Worm (Caenorhabditis elegans) whole organism, mixed stage, embryonic: ENCODE measurements around the gene cutl-9.

Experiments used
- M03D4.4 ChIP-seq: sonication (generic microtip); optimal IDR thresholded peaks from 2 replicates; lab custom pipeline; 2017; ENCODE audit warnings: mild to moderate bottlenecking, missing genetic modification characterization, missing compliant biosample characterization
- bed-3 ChIP-seq: fragments of 200-800 bp; sonication (Bioruptor generic); optimal IDR thresholded peaks from 3 replicates; lab custom pipeline; 2018; ENCODE audit warnings: mild to moderate bottlenecking, missing genetic modification characterization, moderate library complexity, missing compliant biosample characterization
- blmp-1 ChIP-seq: fragments of 150-350 bp; optimal IDR thresholded peaks from 2 replicates; lab custom pipeline; 2014; ENCODE audit warnings: missing biosample characterization, missing genetic modification characterization
- ceh-39 ChIP-seq: fragments of 150-350 bp; optimal IDR thresholded peaks from 2 replicates; lab custom pipeline; 2014; ENCODE audit warnings: missing biosample characterization, missing genetic modification characterization
- ceh-83 ChIP-seq: fragments of 200-800 bp; sonication (Bioruptor generic); optimal IDR thresholded peaks from 2 replicates; lab custom pipeline; 2018; ENCODE audit warnings: mild to moderate bottlenecking, missing genetic modification characterization, missing compliant biosample characterization
- ces-1 ChIP-seq: fragments of 150-350 bp; optimal IDR thresholded peaks from 2 replicates; lab custom pipeline; 2014; ENCODE audit warnings: missing biosample characterization, missing genetic modification reagents, missing genetic modification characterization
- elt-3 ChIP-seq: fragments of 150-350 bp; optimal IDR thresholded peaks from 2 replicates; lab custom pipeline; 2014; ENCODE audit warnings: missing biosample characterization, missing genetic modification characterization
- flh-1 ChIP-seq: fragments of 200-800 bp; sonication (Bioruptor generic); optimal IDR thresholded peaks from 2 replicates; lab custom pipeline; 2018; ENCODE audit warnings: mild to moderate bottlenecking, missing genetic modification characterization, moderate library complexity, missing compliant biosample characterization
- ham-2 ChIP-seq: fragments of 200-800 bp; sonication (Bioruptor generic); optimal IDR thresholded peaks from 2 replicates; lab custom pipeline; 2018; ENCODE audit warnings: mild to moderate bottlenecking, missing genetic modification characterization, missing compliant biosample characterization
- hlh-1 ChIP-seq: fragments of 150-350 bp; optimal IDR thresholded peaks from 2 replicates; lab custom pipeline; 2014; ENCODE audit warnings: missing biosample characterization, missing genetic modification reagents, missing genetic modification characterization
- lin-13 ChIP-seq: fragments of 150-350 bp; optimal IDR thresholded peaks from 2 replicates; lab custom pipeline; 2014; ENCODE audit warnings: missing biosample characterization, missing genetic modification characterization
- lin-32 ChIP-seq: fragments of 200-800 bp; sonication (Bioruptor generic); optimal IDR thresholded peaks from 2 replicates; lab custom pipeline; 2018; ENCODE audit warnings: mild to moderate bottlenecking, missing genetic modification characterization, missing compliant biosample characterization
- lsy-2 ChIP-seq: fragments of 150-350 bp; optimal IDR thresholded peaks from 2 replicates; lab custom pipeline; 2014; ENCODE audit warnings: missing biosample characterization, missing genetic modification characterization
- mab-5 ChIP-seq: fragments of 150-350 bp; optimal IDR thresholded peaks from 2 replicates; lab custom pipeline; 2014; ENCODE audit warnings: missing biosample characterization, missing genetic modification characterization
- mep-1 ChIP-seq: fragments of 150-350 bp; optimal IDR thresholded peaks from 2 replicates; lab custom pipeline; 2017; ENCODE audit warnings: missing biosample characterization, missing genetic modification reagents, missing genetic modification characterization, inconsistent platforms
- nhr-12 ChIP-seq: fragments of 150-350 bp; optimal IDR thresholded peaks from 2 replicates; lab custom pipeline; 2014; ENCODE audit warnings: missing biosample characterization, missing genetic modification characterization
- nhr-2 ChIP-seq: fragments of 150-350 bp; optimal IDR thresholded peaks from 2 replicates; lab custom pipeline; 2014; ENCODE audit warnings: missing biosample characterization, missing genetic modification characterization
- nhr-237 ChIP-seq: fragments of 150-350 bp; optimal IDR thresholded peaks from 2 replicates; lab custom pipeline; 2014; ENCODE audit warnings: missing biosample characterization, missing genetic modification characterization
- sem-2 ChIP-seq: fragments of 200-800 bp; sonication (Bioruptor generic); optimal IDR thresholded peaks from 2 replicates; lab custom pipeline; 2018; ENCODE audit warnings: mild to moderate bottlenecking, missing genetic modification characterization, missing compliant biosample characterization
- tbx-8 ChIP-seq: fragments of 200-800 bp; sonication (Bioruptor generic); optimal IDR thresholded peaks from 2 replicates; lab custom pipeline; 2018; ENCODE audit warnings: mild to moderate bottlenecking, missing genetic modification characterization, moderate library complexity, missing compliant biosample characterization
- unc-120 ChIP-seq: sonication (generic microtip); optimal IDR thresholded peaks from 2 replicates; lab custom pipeline; 2017; ENCODE audit warnings: missing genetic modification characterization, missing compliant biosample characterization; ENCODE audit not compliant: poor library complexity, severe bottlenecking
- unc-39 ChIP-seq: fragments of 150-350 bp; optimal IDR thresholded peaks from 2 replicates; lab custom pipeline; 2014; ENCODE audit warnings: missing biosample characterization, missing genetic modification characterization
- unc-62 ChIP-seq: fragments of 150-350 bp; optimal IDR thresholded peaks from 2 replicates; lab custom pipeline; 2014; ENCODE audit warnings: missing biosample characterization, missing genetic modification reagents, missing genetic modification characterization
- zip-8 ChIP-seq: fragments of 150-350 bp; optimal IDR thresholded peaks from 2 replicates; lab custom pipeline; 2014; ENCODE audit warnings: missing biosample characterization, missing genetic modification characterization
- ztf-11 ChIP-seq: fragments of 150-350 bp; optimal IDR thresholded peaks from 2 replicates; lab custom pipeline; 2014; ENCODE audit warnings: missing biosample characterization, missing genetic modification characterization

cutl-9 gene

DNA sequence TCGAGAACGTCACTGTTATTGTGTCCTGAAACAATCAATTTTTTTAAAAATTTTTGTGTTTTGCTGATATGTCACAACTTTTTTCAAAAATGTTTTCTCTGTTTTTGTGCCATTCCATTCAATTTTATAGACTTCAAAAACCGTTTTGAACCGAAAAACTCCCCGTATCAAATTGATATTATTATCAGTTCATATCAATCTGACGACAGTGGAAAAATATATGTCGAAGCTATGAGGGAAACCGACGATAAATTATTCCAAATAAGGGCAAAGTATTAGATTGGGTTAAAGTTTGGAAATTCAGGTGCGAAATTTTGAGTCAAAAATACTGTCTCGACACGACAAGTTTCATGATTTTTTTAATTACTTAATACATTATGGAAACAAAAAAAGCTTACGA is 34.3 kb downstream of the cutl-9 start:
- TF ChIP-seq hlh-1 (tag; lab: Kevin White, UChicago) (no peak), ces-1 (GFP tag; lab: Kevin White, UChicago) (no peak)

DNA sequence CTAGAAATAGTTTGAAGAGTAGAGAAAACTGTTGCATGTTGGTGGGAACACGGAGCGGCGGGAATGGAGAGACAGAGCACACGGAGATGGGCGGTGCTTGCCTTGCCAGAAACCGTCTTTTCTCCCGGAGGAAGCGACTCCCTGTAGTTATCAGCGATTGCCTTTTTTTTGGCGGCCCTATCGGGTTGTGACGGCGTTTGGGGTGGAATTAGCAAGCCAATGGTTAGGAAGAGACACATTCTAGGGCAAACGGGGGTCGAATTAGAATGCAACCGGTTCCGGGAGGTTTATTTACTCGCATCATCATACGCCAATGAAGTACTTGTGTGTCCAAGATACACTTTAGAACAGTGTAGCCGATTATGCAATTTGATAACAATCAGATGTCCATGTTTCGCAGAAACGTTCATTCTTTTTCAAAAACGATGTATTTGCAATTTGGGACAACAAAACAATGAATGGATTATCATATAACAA is 35.6 kb downstream of the cutl-9 start, which contains the start of gene lact-3:
Gene lact-3 (minus strand): TSS at position 51 of the 477 bp plus-strand sequence.
- TF ChIP-seq ztf-11 (tag; lab: Kevin White, UChicago): no peak
- no peak for TF ChIP-seq unc-120 (tag; lab: Kevin White, UChicago)
- TF ChIP-seq mab-5 (tag; lab: Kevin White, UChicago): no peak
- TF ChIP-seq bed-3: no peak

DNA sequence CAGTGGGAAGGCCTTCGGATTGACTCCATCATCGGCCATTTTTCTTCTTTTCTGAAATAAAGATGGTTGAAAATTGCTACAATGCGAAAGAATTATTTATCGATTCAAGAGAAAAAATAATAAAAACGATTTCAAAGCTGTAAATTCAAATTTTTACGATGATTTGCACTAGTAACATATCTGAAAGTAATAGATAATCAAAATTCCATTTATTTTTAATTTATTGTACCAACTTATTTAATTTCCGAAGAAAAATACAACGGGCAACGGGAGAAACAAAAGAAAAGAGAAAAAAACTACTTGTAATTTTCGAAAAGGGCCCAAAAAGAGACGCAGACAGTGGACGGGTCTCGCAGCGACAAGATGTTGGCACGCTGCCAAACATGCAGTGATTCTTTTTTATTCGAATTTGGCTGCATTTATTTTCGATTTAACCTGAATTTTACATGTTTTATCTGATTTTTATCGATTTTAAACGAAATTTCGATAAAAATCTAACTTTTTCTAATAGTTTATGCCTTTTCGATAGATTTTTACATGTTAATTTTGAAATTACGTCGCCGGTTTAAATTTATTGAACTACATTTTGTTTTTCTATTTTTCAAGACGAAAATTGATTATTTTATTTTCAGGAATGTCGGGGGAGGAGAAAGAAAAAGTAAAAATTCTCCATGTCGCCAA is 36.7 kb downstream of the cutl-9 start, which contains the start of the genes snu-13 and rsp-7:
Gene snu-13 (minus strand): TSS at position 51 of the 681 bp plus-strand sequence.
Gene rsp-7 (plus strand): TSS at position 631 of the 681 bp plus-strand sequence.
- no peak for TF ChIP-seq ham-2 (GFP tag; lab: Kevin White, UChicago)
- TF ChIP-seq ceh-39: peak; percentile 52
- TF ChIP-seq nhr-237: peak; percentile 69
- peak; percentile 31 for TF ChIP-seq unc-62 (GFP tag; lab: Kevin White, UChicago)
- TF ChIP-seq unc-120 (tag; lab: Kevin White, UChicago): peak; percentile 72
- TF ChIP-seq zip-8 (tag; lab: Kevin White, UChicago): no peak
- TF ChIP-seq lsy-2 (tag; lab: Kevin White, UChicago): peak; percentile 70
- TF ChIP-seq ces-1 (GFP tag; lab: Kevin White, UChicago): peak; percentile 34
- peak; percentile 57 for TF ChIP-seq hlh-1 (tag; lab: Kevin White, UChicago)
- peak; percentile 61 for TF ChIP-seq lin-13 (tag; lab: Kevin White, UChicago)
- peak; percentile 87 for TF ChIP-seq mep-1 (tag; lab: Kevin White, UChicago)
- TF ChIP-seq, all 35 proteins: peak for 9

DNA sequence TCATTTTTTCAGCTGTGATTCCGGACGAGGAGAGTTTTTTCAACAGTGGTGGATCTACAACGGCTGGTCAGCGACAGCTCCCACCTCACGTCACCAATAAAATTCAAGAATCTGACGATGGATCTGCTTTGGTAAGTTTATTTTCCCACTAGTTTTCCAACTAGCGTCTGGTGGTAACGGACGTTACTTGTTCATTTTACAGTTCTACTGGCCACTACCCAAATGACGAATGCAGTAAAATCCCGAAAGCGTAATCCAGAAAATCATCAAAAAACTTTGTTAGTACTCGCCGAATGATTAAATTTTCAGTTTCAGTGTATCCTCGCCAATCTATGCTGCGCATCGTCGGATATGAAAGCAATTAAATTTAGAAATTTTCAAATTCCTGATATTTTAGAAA is 37.5 kb downstream of the cutl-9 start:
- TF ChIP-seq elt-3 (tag; lab: Kevin White, UChicago) (no peak), nhr-12 (tag; lab: Kevin White, UChicago) (no peak), flh-1 (GFP tag; lab: Kevin White, UChicago) (no peak), lin-32 (GFP tag; lab: Kevin White, UChicago) (no peak), unc-120 (tag; lab: Kevin White, UChicago) (no peak), ceh-83 (GFP tag; lab: Kevin White, UChicago) (no peak), M03D4.4 (tag; lab: Kevin White, UChicago) (no peak), ztf-11 (tag; lab: Kevin White, UChicago) (no peak), tbx-8 (no peak), mab-5 (tag; lab: Kevin White, UChicago) (no peak), ceh-39 (no peak), unc-39 (tag; lab: Kevin White, UChicago) (no peak), lsy-2 (tag; lab: Kevin White, UChicago) (no peak)

DNA sequence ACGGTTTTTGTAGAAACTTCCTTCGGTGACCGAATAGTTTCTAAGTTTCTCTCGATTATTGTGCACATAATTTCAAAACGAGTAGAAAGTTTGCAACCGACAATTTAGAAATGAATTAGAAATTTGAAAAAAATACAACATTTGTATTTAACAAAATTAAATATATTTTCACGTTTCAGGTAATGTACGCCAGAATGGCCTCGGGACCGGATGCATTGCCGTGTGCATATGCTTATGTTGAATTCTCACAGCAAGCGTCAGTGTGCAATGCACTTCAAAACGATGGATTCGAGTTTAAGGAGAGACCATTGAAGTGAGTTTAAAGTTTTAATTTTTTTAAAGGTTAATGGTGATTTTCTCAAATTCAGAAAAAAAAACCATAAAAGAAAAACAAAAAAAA is 38.8 kb downstream of the cutl-9 start, which contains the start of gene marc-2:
Gene marc-2 (minus strand): TSS at position 101 of the 400 bp plus-strand sequence.
- TF ChIP-seq sem-2 (GFP tag; lab: Kevin White, UChicago): no peak

DNA sequence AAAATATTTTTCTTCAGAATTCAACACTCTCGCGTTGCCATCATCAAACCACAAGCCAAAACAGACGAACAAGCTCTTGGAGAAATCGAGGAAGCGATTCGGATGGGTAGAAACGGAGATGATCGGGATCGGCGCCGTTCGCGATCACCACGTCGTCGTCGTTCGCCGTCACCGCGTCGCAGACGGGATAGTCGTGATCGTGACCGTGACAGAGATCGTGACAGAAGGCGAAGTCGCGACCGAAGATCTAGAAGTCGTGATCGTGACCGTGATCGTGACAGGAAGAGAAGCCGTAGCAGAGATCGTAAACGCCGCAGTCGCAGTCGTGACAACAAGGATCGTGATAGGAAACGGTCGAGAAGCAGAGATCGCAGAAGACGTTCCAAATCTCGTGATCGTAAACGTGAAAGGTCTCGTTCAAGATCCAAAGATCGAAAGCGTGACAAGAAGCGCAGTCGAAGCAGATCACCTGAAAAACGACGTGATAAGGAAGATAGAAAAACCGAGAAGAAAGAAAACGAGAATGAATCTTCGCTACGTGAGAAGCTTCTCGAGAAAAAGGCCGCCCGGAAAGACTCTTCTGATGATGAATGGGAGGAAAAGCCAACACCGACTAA is 39.5 kb downstream of the cutl-9 start:
- TF ChIP-seq mab-5 (tag; lab: Kevin White, UChicago): no peak
- no peak for TF ChIP-seq elt-3 (tag; lab: Kevin White, UChicago)
- no peak for TF ChIP-seq flh-1 (GFP tag; lab: Kevin White, UChicago)
- no peak for TF ChIP-seq zip-8 (tag; lab: Kevin White, UChicago)
- TF ChIP-seq blmp-1: no peak

DNA sequence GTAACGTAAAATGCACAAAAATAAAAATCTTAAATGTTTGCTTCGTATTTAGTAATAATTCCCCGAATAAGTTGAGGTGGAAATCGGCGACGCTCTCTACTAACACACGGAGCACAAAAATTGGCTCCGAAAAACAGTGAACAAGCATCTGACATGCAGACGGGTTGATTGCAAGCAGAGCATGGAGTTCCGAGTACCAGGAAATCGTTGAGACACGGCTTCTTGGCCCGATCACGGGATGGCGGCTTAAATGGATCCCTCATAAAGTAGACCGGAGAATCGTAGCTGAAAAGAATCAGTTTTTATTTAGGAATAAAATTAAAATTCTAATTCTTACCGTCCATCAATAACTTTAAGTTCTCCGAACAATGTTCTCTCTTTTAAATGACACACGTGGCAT is 40.2 kb downstream of the cutl-9 start:
- TF ChIP-seq lin-13 (tag; lab: Kevin White, UChicago): no peak
- TF ChIP-seq ceh-83 (GFP tag; lab: Kevin White, UChicago): peak; percentile 15
- no peak for TF ChIP-seq elt-3 (tag; lab: Kevin White, UChicago)
- TF ChIP-seq ham-2 (GFP tag; lab: Kevin White, UChicago): no peak
- TF ChIP-seq nhr-2: no peak
